Fruit fly (Drosophila melanogaster) whole organism, embryonic: ENCODE results near the gene CG7739.

ENCODE experiments used
- B-H1 ChIP-seq: fragments of 200-800 bp; sonication (Bioruptor generic); IDR thresholded peaks from 3 replicates; pipeline ENCODE4 v1.3.6; 2022; ENCODE audit warnings: missing biosample characterization, missing genetic modification characterization
- Bgb ChIP-seq: fragments of 200-800 bp; sonication (Bioruptor generic); IDR thresholded peaks from 2 replicates; pipeline ENCODE4 v1.3.6; 2022; ENCODE audit warnings: missing biosample characterization, missing genetic modification characterization; ENCODE audit not compliant: partially characterized antibody
- CG10321 ChIP-seq: fragments of 200-800 bp; sonication (Bioruptor generic); IDR thresholded peaks from 2 replicates; pipeline ENCODE4 v1.3.6; 2022; ENCODE audit warnings: missing biosample characterization, missing genetic modification characterization
- CG10654 ChIP-seq: fragments of 200-800 bp; sonication (Bioruptor generic); optimal IDR thresholded peaks from 2 replicates; lab custom pipeline; 2016; ENCODE audit warnings: missing biosample characterization, missing genetic modification characterization
- CG11560 ChIP-seq: fragments of 200-800 bp; sonication (Bioruptor generic); IDR thresholded peaks from 3 replicates; pipeline ENCODE4 v1.3.6; 2022; ENCODE audit warnings: missing biosample characterization, missing genetic modification characterization
- CG12659 ChIP-seq: fragments of 200-800 bp; sonication (Bioruptor generic); optimal IDR thresholded peaks from 3 replicates; lab custom pipeline; 2017; ENCODE audit warnings: mild to moderate bottlenecking, missing biosample characterization, missing genetic modification reagents, missing genetic modification characterization
- CG13296 ChIP-seq: fragments of 200-800 bp; sonication (Bioruptor generic); optimal IDR thresholded peaks from 3 replicates; lab custom pipeline; 2018; ENCODE audit warnings: missing biosample characterization, mild to moderate bottlenecking, missing genetic modification characterization
- CG14014 ChIP-seq: fragments of 200-800 bp; sonication (Bioruptor generic); IDR thresholded peaks from 2 replicates; pipeline ENCODE4 v1.3.6; 2022; ENCODE audit warnings: missing biosample characterization, missing genetic modification characterization
- CG16815 ChIP-seq: fragments of 200-800 bp; sonication (Bioruptor generic); optimal IDR thresholded peaks from 3 replicates; lab custom pipeline; 2017; ENCODE audit warnings: missing biosample characterization, mild to moderate bottlenecking, missing genetic modification characterization
- CG17361 ChIP-seq: fragments of 200-800 bp; sonication (Bioruptor generic); IDR thresholded peaks from 3 replicates; pipeline ENCODE4 v1.3.6; 2022; ENCODE audit warnings: missing biosample characterization, missing genetic modification characterization
- CG18476 ChIP-seq: fragments of 200-800 bp; sonication (Bioruptor generic); optimal IDR thresholded peaks from 2 replicates; lab custom pipeline; 2016; ENCODE audit warnings: missing biosample characterization, mild to moderate bottlenecking, missing genetic modification characterization
- CG2199 ChIP-seq: fragments of 200-800 bp; sonication (Bioruptor generic); IDR thresholded peaks from 3 replicates; pipeline ENCODE4 v1.3.6; 2022; ENCODE audit warnings: missing biosample characterization, missing genetic modification characterization
- CG3065 ChIP-seq: fragments of 200-800 bp; sonication (Bioruptor generic); optimal IDR thresholded peaks from 2 replicates; lab custom pipeline; 2016; ENCODE audit warnings: missing biosample characterization, missing genetic modification characterization
- CG4854 ChIP-seq: fragments of 200-800 bp; sonication (Bioruptor generic); optimal IDR thresholded peaks from 2 replicates; lab custom pipeline; 2016; ENCODE audit warnings: missing biosample characterization, missing genetic modification characterization, inconsistent platforms
- CG6254 ChIP-seq: fragments of 200-800 bp; sonication (Bioruptor generic); optimal IDR thresholded peaks from 3 replicates; lab custom pipeline; 2017; ENCODE audit warnings: mild to moderate bottlenecking, missing biosample characterization, missing genetic modification reagents, missing genetic modification characterization
- CG7963 ChIP-seq: fragments of 200-800 bp; sonication (Bioruptor generic); IDR thresholded peaks from 3 replicates; pipeline ENCODE4 v1.3.6; 2022; ENCODE audit warnings: missing biosample characterization, missing genetic modification characterization; ENCODE audit not compliant: partially characterized antibody
- CG9727 ChIP-seq: fragments of 200-800 bp; sonication (Bioruptor generic); optimal IDR thresholded peaks from 3 replicates; lab custom pipeline; 2017; ENCODE audit warnings: missing biosample characterization, mild to moderate bottlenecking, missing genetic modification characterization
- CG9817 ChIP-seq: fragments of 200-800 bp; sonication (Bioruptor generic); optimal IDR thresholded peaks from 2 replicates; lab custom pipeline; 2018; ENCODE audit warnings: missing biosample characterization, mild to moderate bottlenecking, missing genetic modification characterization, moderate library complexity
- Dek ChIP-seq: fragments of 200-800 bp; sonication (Bioruptor generic); optimal IDR thresholded peaks from 3 replicates; lab custom pipeline; 2019; ENCODE audit warnings: missing biosample characterization, mild to moderate bottlenecking, missing genetic modification characterization, moderate library complexity
- Dll ChIP-seq: fragments of 200-800 bp; sonication (Bioruptor generic); IDR thresholded peaks from 4 replicates; pipeline ENCODE4 v1.3.6; 2022; ENCODE audit warnings: missing biosample characterization, missing genetic modification characterization; ENCODE audit not compliant: partially characterized antibody
- Doc3 ChIP-seq: fragments of 200-800 bp; sonication (Bioruptor generic); IDR thresholded peaks from 3 replicates; pipeline ENCODE4 v1.3.6; 2022; ENCODE audit warnings: missing biosample characterization, missing genetic modification characterization; ENCODE audit not compliant: partially characterized antibody
- Fer2 ChIP-seq: fragments of 200-800 bp; sonication (Bioruptor generic); optimal IDR thresholded peaks from 2 replicates; lab custom pipeline; 2018; ENCODE audit warnings: missing biosample characterization, mild to moderate bottlenecking, missing genetic modification characterization, moderate library complexity
- Hmx ChIP-seq: fragments of 200-800 bp; sonication (Bioruptor generic); optimal IDR thresholded peaks from 2 replicates; lab custom pipeline; 2016; ENCODE audit warnings: missing biosample characterization, missing genetic modification characterization
- MTF-1 ChIP-seq: fragments of 200-800 bp; sonication (Bioruptor generic); optimal IDR thresholded peaks from 2 replicates; lab custom pipeline; 2018; ENCODE audit warnings: missing biosample characterization, mild to moderate bottlenecking, missing genetic modification characterization, borderline replicate concordance
- Myb ChIP-seq: fragments of 200-800 bp; sonication (Bioruptor generic); optimal IDR thresholded peaks from 2 replicates; lab custom pipeline; 2016; ENCODE audit warnings: missing biosample characterization, missing genetic modification characterization
- Neu2 ChIP-seq: fragments of 200-800 bp; sonication (Bioruptor generic); optimal IDR thresholded peaks from 3 replicates; lab custom pipeline; 2016; ENCODE audit warnings: missing biosample characterization, missing genetic modification characterization, borderline replicate concordance
- NfI ChIP-seq: fragments of 200-800 bp; sonication (Bioruptor generic); optimal IDR thresholded peaks from 3 replicates; lab custom pipeline; 2018; ENCODE audit warnings: missing biosample characterization, mild to moderate bottlenecking, missing genetic modification characterization, moderate library complexity
- Pdp1 ChIP-seq, 2 experiments: fragments of 200-800 bp; sonication (Bioruptor generic); optimal IDR thresholded peaks; 3 replicates each; lab custom pipeline; 2016; ENCODE audit warnings: missing biosample characterization in 2 of 2, missing genetic modification characterization in 2 of 2, mild to moderate bottlenecking in 1 of 2, moderate library complexity in 1 of 2
- Side ChIP-seq: fragments of 200-800 bp; sonication (Bioruptor generic); optimal IDR thresholded peaks from 2 replicates; lab custom pipeline; 2016; ENCODE audit warnings: missing biosample characterization, missing genetic modification characterization
- Sry-δ ChIP-seq: fragments of 200-800 bp; sonication (Bioruptor generic); optimal IDR thresholded peaks from 2 replicates; lab custom pipeline; 2016; ENCODE audit warnings: missing biosample characterization, missing genetic modification characterization
- Stat92E ChIP-seq, 3 experiments: fragments of >200 bp in 2 of 3; fragments of 200-800 bp in 1 of 3; sonication (Bioruptor generic) in 1 of 3; optimal IDR thresholded peaks; 2 replicates each; lab custom pipeline; 2017 to 2019; ENCODE audit warnings: missing biosample characterization in 3 of 3, missing genetic modification characterization in 3 of 3, mild to moderate bottlenecking in 1 of 3, moderate library complexity in 1 of 3
- bab2 ChIP-seq: fragments of 200-800 bp; sonication (Bioruptor generic); optimal IDR thresholded peaks from 2 replicates; lab custom pipeline; 2016; ENCODE audit warnings: missing biosample characterization, missing genetic modification characterization
- crc ChIP-seq: fragments of 200-800 bp; sonication (Bioruptor generic); optimal IDR thresholded peaks from 2 replicates; lab custom pipeline; 2016; ENCODE audit warnings: missing biosample characterization, missing genetic modification characterization
- croc ChIP-seq: fragments of 200-800 bp; sonication (Bioruptor generic); conservative IDR thresholded peaks from 3 replicates; pipeline ENCODE4 v1.3.6; 2022; ENCODE audit warnings: missing biosample characterization, missing genetic modification characterization
- dmrt99B ChIP-seq: fragments of 200-800 bp; sonication (Bioruptor generic); optimal IDR thresholded peaks from 2 replicates; lab custom pipeline; 2018; ENCODE audit warnings: missing biosample characterization, mild to moderate bottlenecking, missing genetic modification characterization, moderate library complexity
- ftz-f1 ChIP-seq: fragments of 200-800 bp; sonication (Bioruptor generic); optimal IDR thresholded peaks from 2 replicates; lab custom pipeline; 2016; ENCODE audit warnings: missing biosample characterization, missing genetic modification characterization
- gcm ChIP-seq: fragments of 200-800 bp; sonication (Bioruptor generic); optimal IDR thresholded peaks from 2 replicates; lab custom pipeline; 2019; ENCODE audit warnings: missing biosample characterization, mild to moderate bottlenecking, missing genetic modification characterization, moderate library complexity
- ham ChIP-seq: fragments of 200-800 bp; sonication (Bioruptor generic); IDR thresholded peaks from 2 replicates; pipeline ENCODE4 v1.3.6; 2022; ENCODE audit warnings: missing biosample characterization, missing genetic modification characterization
- ind ChIP-seq: fragments of 200-800 bp; sonication (Bioruptor generic); optimal IDR thresholded peaks from 3 replicates; lab custom pipeline; 2016; ENCODE audit warnings: missing biosample characterization, missing genetic modification characterization
- jumu ChIP-seq: fragments of 200-800 bp; sonication (Bioruptor generic); optimal IDR thresholded peaks from 3 replicates; lab custom pipeline; 2016; ENCODE audit warnings: missing biosample characterization, missing genetic modification characterization
- kay ChIP-seq: fragments of 200-800 bp; sonication (Bioruptor generic); optimal IDR thresholded peaks from 2 replicates; lab custom pipeline; 2016; ENCODE audit warnings: missing biosample characterization, missing genetic modification characterization
- lab ChIP-seq: fragments of 200-800 bp; sonication (Bioruptor generic); optimal IDR thresholded peaks from 3 replicates; lab custom pipeline; 2017; ENCODE audit warnings: missing biosample characterization, missing genetic modification characterization, mild to moderate bottlenecking, moderate library complexity, missing genetic modification reagents
- nmo ChIP-seq: fragments of 200-800 bp; sonication (Bioruptor generic); optimal IDR thresholded peaks from 2 replicates; lab custom pipeline; 2018; ENCODE audit warnings: missing biosample characterization, mild to moderate bottlenecking, missing genetic modification characterization, moderate library complexity
- otp ChIP-seq: fragments of 200-800 bp; sonication (Bioruptor generic); IDR thresholded peaks from 3 replicates; pipeline ENCODE4, ENCODE4 v1.3.6; 2022; ENCODE audit warnings: missing biosample characterization, missing genetic modification characterization
- salm ChIP-seq: fragments of 200-800 bp; sonication (Bioruptor generic); optimal IDR thresholded peaks from 2 replicates; lab custom pipeline; 2018; ENCODE audit warnings: missing biosample characterization, mild to moderate bottlenecking, missing genetic modification characterization
- sens ChIP-seq: fragments of 200-800 bp; sonication (Bioruptor generic); peaks from one replicate; lab custom pipeline; 2016; ENCODE audit warnings: missing biosample characterization, missing genetic modification characterization
- sug ChIP-seq: fragments of 200-800 bp; optimal IDR thresholded peaks from 2 replicates; lab custom pipeline; 2019; ENCODE audit warnings: missing biosample characterization, mild to moderate bottlenecking, missing genetic modification characterization, moderate library complexity
- tll ChIP-seq, 2 experiments: fragments of 200-800 bp in 1 of 2; fragments of >200 bp in 1 of 2; sonication (Bioruptor generic) in 1 of 2; optimal IDR thresholded peaks; 2 replicates each; lab custom pipeline; 2017 to 2019; ENCODE audit warnings: missing biosample characterization in 2 of 2, missing genetic modification characterization in 2 of 2, mild to moderate bottlenecking in 1 of 2, moderate library complexity in 1 of 2
- zfh1 ChIP-seq: fragments of 200-800 bp; sonication (Bioruptor generic); IDR thresholded peaks from 3 replicates; pipeline ENCODE4 v1.3.6; 2022; ENCODE audit warnings: missing biosample characterization, missing genetic modification characterization

Gene CG7739

dm6 chr3L:15537916-15538581 is 24.8 kb downstream of the CG7739 start (continued):
- TF ChIP-seq CG6254 (GFP tag; lab: Kevin White, UChicago) (peak; percentile 60), nmo (GFP tag; lab: Kevin White, UChicago) (peak; percentile 88), Neu2 (GFP tag; lab: Kevin White, UChicago) (no peak), ind (GFP tag; lab: Kevin White, UChicago) (peak; percentile 64), Fer2 (tag; lab: Kevin White, UChicago) (no peak), Doc3 (GFP tag; lab: Robert Waterston, UW) (no peak), B-H1 (no peak), CG9817 (peak; percentile 9), Sry-δ (GFP tag; lab: Kevin White, UChicago) (peak; percentile 9), Bgb (GFP tag; lab: Robert Waterston, UW) (no peak), Hmx (GFP tag; lab: Kevin White, UChicago) (peak; percentile 49), CG12659 (peak; percentile 65), ham (no peak), NfI (GFP tag; lab: Kevin White, UChicago) (peak; percentile 32), Dek (tag; lab: Kevin White, UChicago) (peak; percentile 43), CG9727 (peak; percentile 89), crc (GFP tag; lab: Kevin White, UChicago) (peak; percentile 8), CG16815 (peak; percentile 52), croc (GFP tag; lab: Robert Waterston, UW) (peak; percentile 21; the same call in 1 of the 3 replicates), Myb (GFP tag; lab: Kevin White, UChicago) (peak; percentile 12), bab2 (GFP tag; lab: Kevin White, UChicago) (peak; percentile 39), Dll (no peak), CG17361 (peak; percentile 90), salm (tag; lab: Kevin White, UChicago) (no peak), CG10654 (peak; percentile 33), sens (GFP tag; lab: Kevin White, UChicago) (peak; percentile 96), CG14014 (GFP tag; lab: Robert Waterston, UW) (no peak), CG7963 (GFP tag; lab: Robert Waterston, UW) (no peak), jumu (GFP tag; lab: Kevin White, UChicago) (peak; percentile 1), CG4854 (GFP tag; lab: Kevin White, UChicago) (no peak), kay (GFP tag; lab: Kevin White, UChicago) (no peak), Side (GFP tag; lab: Kevin White, UChicago) (no peak), CG2199 (peak; percentile 55; the same call in 1 of the 3 replicates), Stat92E (GFP tag; optimal IDR thresholded peaks at IDR 0.05; lab: Kevin White, UChicago) (no peak), CG10321 (GFP tag; lab: Robert Waterston, UW) (no peak), CG3065 (no peak), lab (GFP tag; lab: Kevin White, UChicago) (peak; percentile 68), otp (GFP tag; lab: Robert Waterston, UW) (no peak), zfh1 (GFP tag; lab: Robert Waterston, UW) (no peak), ftz-f1 (GFP tag; lab: Kevin White, UChicago) (no peak), MTF-1 (no peak), CG11560 (tag; lab: Robert Waterston, UW) (no peak), CG13296 (peak; percentile 62), CG18476 (peak; percentile 56), dmrt99B (tag; lab: Kevin White, UChicago) (peak; percentile 82), Pdp1 (GFP tag; optimal IDR thresholded peaks at IDR 0.05; lab: Kevin White, UChicago) (peak in 1 of 2 experiments; percentile 32), tll (GFP tag; optimal IDR thresholded peaks at IDR 0.05; lab: Kevin White, UChicago) (peak in 1 of 2 experiments; percentile 77), gcm (peak; percentile 51), sug (no peak)
